Worm (Caenorhabditis elegans) whole organism, L3 larva: ENCODE measurements around the gene R11G1.11.

Source experiments
- aly-2 ChIP-seq: fragments of 150-350 bp; optimal IDR thresholded peaks from 2 replicates; lab custom pipeline; 2014; ENCODE audit warnings: missing biosample characterization, missing genetic modification characterization
- ama-1 ChIP-seq: fragments of 150-350 bp; optimal IDR thresholded peaks from 2 replicates; lab custom pipeline; 2018
- hmg-11 ChIP-seq: sonication (generic microtip); optimal IDR thresholded peaks from 2 replicates; lab custom pipeline; 2016; ENCODE audit warnings: missing genetic modification characterization, missing compliant biosample characterization
- mdl-1 ChIP-seq: fragments of 150-350 bp; optimal IDR thresholded peaks from 2 replicates; lab custom pipeline; 2014; ENCODE audit warnings: missing biosample characterization, missing genetic modification characterization
- nhr-11 ChIP-seq: fragments of 150-350 bp; optimal IDR thresholded peaks from 2 replicates; lab custom pipeline; 2014; ENCODE audit warnings: missing biosample characterization, missing genetic modification characterization
- nhr-28 ChIP-seq: fragments of 150-350 bp; optimal IDR thresholded peaks from 2 replicates; lab custom pipeline; 2014; ENCODE audit warnings: missing biosample characterization, missing genetic modification characterization
- nhr-77 ChIP-seq: fragments of 150-350 bp; optimal IDR thresholded peaks from 2 replicates; lab custom pipeline; 2014; ENCODE audit warnings: missing biosample characterization, missing genetic modification characterization
- pha-4 ChIP-seq: fragments of 150-350 bp; optimal IDR thresholded peaks from 2 replicates; lab custom pipeline; 2014; ENCODE audit warnings: missing biosample characterization, missing genetic modification reagents, missing genetic modification characterization
- pqm-1 ChIP-seq: fragments of 150-350 bp; optimal IDR thresholded peaks from 2 replicates; lab custom pipeline; 2017; ENCODE audit warnings: missing biosample characterization, missing genetic modification characterization, inconsistent platforms

- TF ChIP-seq pqm-1 (tag; lab: Kevin White, UChicago) (peak; percentile 19), aly-2 (tag; lab: Kevin White, UChicago) (no peak), ama-1 (lab: Kevin White, UChicago) (no peak), mdl-1 (no peak), nhr-11 (tag; lab: Kevin White, UChicago) (no peak), nhr-77 (tag; lab: Kevin White, UChicago) (no peak), hmg-11 (tag; lab: Kevin White, UChicago) (peak; percentile 94), nhr-28 (no peak), pha-4 (peak; percentile 60)
These were observed 42.9 kb downstream of the R11G1.11 start for ce11 chrX:3697623-3698022.
